Worm (Caenorhabditis elegans): ENCODE data around the gene srz-42.

- TF ChIP-seq jun-1 (tag; optimal IDR thresholded peaks at IDR 0.05): no peak
- no peak for TF ChIP-seq rnt-1 (tag; optimal IDR thresholded peaks at IDR 0.05)
- no peak for TF ChIP-seq aly-2 (tag; optimal IDR thresholded peaks at IDR 0.05)
- TF ChIP-seq ceh-82 (tag; optimal IDR thresholded peaks at IDR 0.05): no peak
- no peak for TF ChIP-seq unc-62 (GFP tag; optimal IDR thresholded peaks at IDR 0.05)
- TF ChIP-seq skn-1 (tag; optimal IDR thresholded peaks at IDR 0.05): no peak
- no peak for TF ChIP-seq nhr-76 (tag; optimal IDR thresholded peaks at IDR 0.05)
- no peak for TF ChIP-seq lin-13 (GFP tag; optimal IDR thresholded peaks at IDR 0.05)
- no peak for TF ChIP-seq lsy-2 (tag; optimal IDR thresholded peaks at IDR 0.05)
- TF ChIP-seq ceh-88 (GFP tag; IDR thresholded peaks at IDR 0.05): no peak
- no peak for TF ChIP-seq ceh-90 (tag; optimal IDR thresholded peaks at IDR 0.05)
- no peak for TF ChIP-seq Y116A8C.19 (tag; optimal IDR thresholded peaks at IDR 0.05; ENCODE audit: borderline replicate concordance)
- no peak for TF ChIP-seq lir-3 (tag; optimal IDR thresholded peaks at IDR 0.05; ENCODE audit: poor library complexity)
- TF ChIP-seq mab-9 (GFP tag; IDR thresholded peaks at IDR 0.05): no peak
These were observed 22.9 kb upstream of the srz-42 start, which contains the start of gene ins-34 for ce11 chrIV:14106274-14106673.

Measured in whole organism, L1 larva.